Worm (Caenorhabditis elegans): ENCODE results near the gene fipr-18.

Gene fipr-18

ce11 chrIII:7490061-7490460 lies 30.9 kb downstream of the fipr-18 start:
- TF ChIP-seq skn-1 (tag; optimal IDR thresholded peaks at IDR 0.05) (no peak), blmp-1 (tag; optimal IDR thresholded peaks at IDR 0.05; ENCODE audit: insufficient read depth) (peak; percentile 55)

ce11 chrIII:7491931-7492330 lies 32.8 kb downstream of the fipr-18 start:
- TF ChIP-seq unc-62 (GFP tag; optimal IDR thresholded peaks at IDR 0.05): no peak
- TF ChIP-seq nhr-21 (tag; optimal IDR thresholded peaks at IDR 0.05): peak; percentile 1
- TF ChIP-seq sma-3 (GFP tag; optimal IDR thresholded peaks at IDR 0.05): no peak
- no peak for TF ChIP-seq mab-5 (tag; optimal IDR thresholded peaks at IDR 0.05)
- no peak for TF ChIP-seq nhr-23 (tag; optimal IDR thresholded peaks at IDR 0.05)

DNA sequence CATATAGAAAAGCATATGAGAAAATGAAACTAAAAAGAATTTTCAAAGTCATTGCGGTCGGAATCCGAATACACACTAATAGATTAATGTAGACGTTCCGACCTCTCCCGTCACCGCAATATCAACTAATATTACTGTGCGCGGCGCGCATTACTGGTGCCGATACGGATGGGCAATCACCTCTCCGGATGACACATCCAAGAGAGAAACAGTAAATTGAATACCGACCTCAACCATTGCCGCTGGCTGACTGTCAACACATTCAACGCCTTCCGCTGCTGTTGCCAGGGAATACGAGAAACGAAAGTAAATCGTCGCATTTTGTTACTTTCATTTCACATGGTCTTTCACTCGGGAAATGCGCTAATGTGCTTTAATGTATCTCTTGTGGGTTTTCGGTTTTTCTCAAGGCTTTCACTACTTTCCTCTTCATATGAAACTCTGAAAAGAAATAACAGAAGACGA lies 35.8 kb downstream of the fipr-18 start:
- TF ChIP-seq ztf-11 (tag; optimal IDR thresholded peaks at IDR 0.05) (no peak), nhr-23 (tag; optimal IDR thresholded peaks at IDR 0.05) (no peak), blmp-1 (tag; optimal IDR thresholded peaks at IDR 0.05; ENCODE audit: insufficient read depth) (peak; percentile 53)

DNA sequence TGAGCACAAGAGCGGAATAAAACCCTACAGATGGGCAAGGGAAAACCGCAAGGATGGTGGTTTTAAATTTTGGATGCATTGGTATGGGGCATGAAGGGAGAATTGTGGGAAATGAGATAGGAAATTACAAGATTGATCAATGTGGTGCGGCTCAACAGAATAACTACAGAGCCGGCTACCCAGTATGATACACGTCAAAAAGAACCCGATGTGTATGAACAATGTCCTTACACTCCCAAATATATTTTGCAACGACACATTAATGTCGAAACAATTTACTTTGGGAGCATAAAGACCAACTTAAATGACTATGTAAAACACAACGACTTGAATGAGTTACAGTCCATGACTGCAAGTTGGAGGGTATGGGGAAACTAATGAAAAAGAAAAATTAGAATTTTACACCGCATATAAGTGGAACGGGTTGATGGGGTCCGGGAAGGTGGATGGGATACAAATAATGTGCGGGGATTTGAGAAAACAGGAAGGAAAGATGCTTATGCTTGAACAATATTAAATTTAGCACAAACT lies 36.6 kb downstream of the fipr-18 start:
- TF ChIP-seq mbf-1 (tag; optimal IDR thresholded peaks at IDR 0.05): no peak

DNA sequence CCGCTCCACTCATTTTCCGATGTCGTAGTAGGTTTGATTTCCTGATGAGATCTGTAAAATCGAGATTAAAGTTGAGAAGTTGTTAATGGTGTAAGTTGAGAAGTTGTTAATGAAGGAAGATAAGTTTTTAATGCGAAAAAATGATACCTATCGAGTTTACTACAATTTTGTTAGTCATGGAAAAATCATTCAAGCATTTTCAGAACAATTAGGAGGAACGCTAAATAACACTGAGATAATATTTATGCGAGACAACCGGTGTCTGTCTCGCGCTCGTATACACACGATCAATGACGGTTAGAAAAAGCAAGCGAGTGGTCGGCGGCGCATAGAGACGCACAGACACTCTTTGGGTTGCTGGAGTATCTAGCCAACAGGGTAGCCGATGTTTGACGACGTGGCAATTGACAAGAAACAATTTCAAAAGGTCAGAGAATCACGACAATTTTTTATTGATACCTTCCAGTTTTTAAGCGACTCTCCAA lies 38.7 kb downstream of the fipr-18 start, which contains the start of gene cgh-1:
cgh-1 (minus strand) TSS at position 51 of the 485 bp plus-strand sequence.
- no peak for TF ChIP-seq mdl-1 (tag; optimal IDR thresholded peaks at IDR 0.05)
- TF ChIP-seq lin-39 (tag; optimal IDR thresholded peaks at IDR 0.05): no peak
- TF ChIP-seq mab-5 (tag; optimal IDR thresholded peaks at IDR 0.05): no peak
- no peak for TF ChIP-seq lin-13 (GFP tag; optimal IDR thresholded peaks at IDR 0.05)
- no peak for TF ChIP-seq aly-2 (tag; optimal IDR thresholded peaks at IDR 0.05)
- no peak for TF ChIP-seq F13H6.1 (tag; optimal IDR thresholded peaks at IDR 0.05)
- no peak for TF ChIP-seq C34F6.9 (tag; optimal IDR thresholded peaks at IDR 0.05)
- TF ChIP-seq lin-11 (tag; optimal IDR thresholded peaks at IDR 0.05): no peak
- TF ChIP-seq nhr-10 (tag; optimal IDR thresholded peaks at IDR 0.05): no peak
- TF ChIP-seq nhr-21 (tag; optimal IDR thresholded peaks at IDR 0.05): no peak
- TF ChIP-seq fos-1 (tag; optimal IDR thresholded peaks at IDR 0.05): no peak
- TF ChIP-seq gmeb-1 (tag; optimal IDR thresholded peaks at IDR 0.05): no peak
- TF ChIP-seq nhr-25 (tag; optimal IDR thresholded peaks at IDR 0.05): no peak
- TF ChIP-seq nhr-6 (tag; optimal IDR thresholded peaks at IDR 0.05): no peak
- no peak for TF ChIP-seq nhr-11 (tag; optimal IDR thresholded peaks at IDR 0.05)
- no peak for TF ChIP-seq ceh-16 (tag; optimal IDR thresholded peaks at IDR 0.05)
- no peak for TF ChIP-seq unc-62 (GFP tag; optimal IDR thresholded peaks at IDR 0.05)
- no peak for TF ChIP-seq ama-1 (optimal IDR thresholded peaks at IDR 0.05)

- peak; percentile 76 to 90 for TF ChIP-seq lsy-2 (tag; optimal IDR thresholded peaks at IDR 0.05)
- TF ChIP-seq dmd-4 (tag; optimal IDR thresholded peaks at IDR 0.05): no peak
- TF ChIP-seq nhr-25 (tag; optimal IDR thresholded peaks at IDR 0.05): peak; percentile 78
- no peak for TF ChIP-seq skn-1 (tag; optimal IDR thresholded peaks at IDR 0.05)
- TF ChIP-seq nhr-129 (tag; optimal IDR thresholded peaks at IDR 0.05): peak; percentile 94
- no peak for TF ChIP-seq peb-1 (tag; optimal IDR thresholded peaks at IDR 0.05)
- TF ChIP-seq zag-1 (tag; optimal IDR thresholded peaks at IDR 0.05): peak; percentile 65
- no peak for TF ChIP-seq unc-62 (GFP tag; optimal IDR thresholded peaks at IDR 0.05)
- no peak for TF ChIP-seq elt-3 (tag; optimal IDR thresholded peaks at IDR 0.05)
- no peak for TF ChIP-seq nhr-10 (tag; optimal IDR thresholded peaks at IDR 0.05)
- no peak for TF ChIP-seq R02D3.7 (tag; optimal IDR thresholded peaks at IDR 0.05)
- TF ChIP-seq egl-27 (tag; optimal IDR thresholded peaks at IDR 0.05): peak; percentile 64
- TF ChIP-seq mab-5 (tag; optimal IDR thresholded peaks at IDR 0.05): peak; percentile 35
- peak; percentile 89 for TF ChIP-seq crh-2 (tag; optimal IDR thresholded peaks at IDR 0.05)
- no peak for TF ChIP-seq nhr-23 (tag; optimal IDR thresholded peaks at IDR 0.05)
- TF ChIP-seq ZK546.5 (tag; optimal IDR thresholded peaks at IDR 0.05): peak; percentile 14
- TF ChIP-seq F13H6.1 (tag; optimal IDR thresholded peaks at IDR 0.05): peak; percentile 84
- TF ChIP-seq blmp-1 (tag; optimal IDR thresholded peaks at IDR 0.05; ENCODE audit: insufficient read depth): peak; percentile 54
- peak; percentile 77 for TF ChIP-seq sma-9 (GFP tag; optimal IDR thresholded peaks at IDR 0.05)
- TF ChIP-seq sma-9 (tag; optimal IDR thresholded peaks at IDR 0.05): no peak
- peak; percentile 11 for TF ChIP-seq nhr-77 (tag; optimal IDR thresholded peaks at IDR 0.05)
- TF ChIP-seq sma-3 (GFP tag; optimal IDR thresholded peaks at IDR 0.05): peak; percentile 80
- TF ChIP-seq nhr-21 (tag; optimal IDR thresholded peaks at IDR 0.05): peak; percentile 82
- peak; percentile 61 for TF ChIP-seq sem-4 (tag; optimal IDR thresholded peaks at IDR 0.05)
- no peak for TF ChIP-seq alr-1 (tag; optimal IDR thresholded peaks at IDR 0.05)
- peak; percentile 79 for TF ChIP-seq lin-11 (tag; optimal IDR thresholded peaks at IDR 0.05)
- no peak for TF ChIP-seq lin-39 (tag; optimal IDR thresholded peaks at IDR 0.05)
- TF ChIP-seq lin-13 (GFP tag; optimal IDR thresholded peaks at IDR 0.05): peak; percentile 98
- peak; percentile 85 for TF ChIP-seq snpc-4 (tag; optimal IDR thresholded peaks at IDR 0.05)
- TF ChIP-seq nhr-237 (tag; optimal IDR thresholded peaks at IDR 0.05): no peak
- TF ChIP-seq unc-39 (tag; optimal IDR thresholded peaks at IDR 0.05): no peak
Measured at ce11 chrIII:7498346-7498745, 39.2 kb downstream of the fipr-18 start.

All from whole organism, L2 larva.